Fruit fly (Drosophila melanogaster) whole organism, wandering third instar larva: Measurements from ENCODE around the gene HisRS.

ENCODE experiments used
- Abd-B ChIP-seq: fragments of >200 bp; optimal IDR thresholded peaks from 2 replicates; lab custom pipeline; 2017; ENCODE audit warnings: missing biosample characterization, missing genetic modification characterization
- CG32264 ChIP-seq: fragments of 200-800 bp; sonication (Bioruptor generic); optimal IDR thresholded peaks from 2 replicates; lab custom pipeline; 2016; ENCODE audit warnings: missing biosample characterization, missing genetic modification characterization
- CG9705 ChIP-seq: fragments of 200-800 bp; sonication (Bioruptor generic); optimal IDR thresholded peaks from 2 replicates; lab custom pipeline; 2018; ENCODE audit warnings: missing biosample characterization, mild to moderate bottlenecking, missing genetic modification characterization
- CrebA ChIP-seq: fragments of 200-800 bp; sonication (Bioruptor generic); optimal IDR thresholded peaks from 2 replicates; lab custom pipeline; 2016; ENCODE audit warnings: missing biosample characterization, mild to moderate bottlenecking, missing genetic modification characterization, borderline replicate concordance
- Dfd ChIP-seq: fragments of >200 bp; optimal IDR thresholded peaks from 2 replicates; lab custom pipeline; 2017; ENCODE audit warnings: missing biosample characterization, missing genetic modification characterization
- Dif ChIP-seq: fragments of 200-275, 200-300 bp; sonication (Bioruptor generic); optimal IDR thresholded peaks from 2 replicates; lab custom pipeline; 2018; ENCODE audit warnings: missing biosample characterization, missing genetic modification characterization; ENCODE audit not compliant: partially characterized antibody
- HLH106 ChIP-seq: fragments of 200-800 bp; optimal IDR thresholded peaks from 3 replicates; lab custom pipeline; 2019; ENCODE audit warnings: missing biosample characterization, mild to moderate bottlenecking, missing genetic modification characterization, moderate library complexity
- Hnf4 ChIP-seq: fragments of 200-800 bp; sonication (Bioruptor generic); optimal IDR thresholded peaks from 2 replicates; lab custom pipeline; 2016; ENCODE audit warnings: missing biosample characterization, mild to moderate bottlenecking, missing genetic modification characterization
- Hr83 ChIP-seq: fragments of 200-300 bp; sonication (Bioruptor generic); optimal IDR thresholded peaks from 2 replicates; lab custom pipeline; 2016; ENCODE audit warnings: missing biosample characterization, mild to moderate bottlenecking, missing genetic modification characterization, moderate library complexity; ENCODE audit not compliant: poor library complexity, severe bottlenecking
- Mio ChIP-seq: sonication (Bioruptor generic); optimal IDR thresholded peaks from 2 replicates; lab custom pipeline; 2016; ENCODE audit warnings: missing biosample characterization, missing genetic modification characterization
- Myc ChIP-seq: fragments of >200 bp; optimal IDR thresholded peaks from 2 replicates; lab custom pipeline; 2017
- N ChIP-seq: fragments of >200 bp; optimal IDR thresholded peaks from 2 replicates; lab custom pipeline; 2018; ENCODE audit warnings: missing biosample characterization, missing external identifiers, missing genetic modification characterization
- OdsH ChIP-seq: fragments of 200-800 bp; sonication (Bioruptor generic); optimal IDR thresholded peaks from 2 replicates; lab custom pipeline; 2016; ENCODE audit warnings: missing biosample characterization, mild to moderate bottlenecking, missing genetic modification characterization
- Sp1 ChIP-seq: fragments of 200-800 bp; sonication (Bioruptor generic); optimal IDR thresholded peaks from 3 replicates; lab custom pipeline; 2019; ENCODE audit warnings: missing biosample characterization, mild to moderate bottlenecking, missing genetic modification characterization, moderate library complexity
- br ChIP-seq: fragments of 200-800 bp; sonication (Bioruptor generic); optimal IDR thresholded peaks from 2 replicates; lab custom pipeline; 2016; ENCODE audit warnings: missing biosample characterization, missing genetic modification characterization
- brk ChIP-seq: fragments of 200-800 bp; sonication (Bioruptor generic); optimal IDR thresholded peaks from 2 replicates; lab custom pipeline; 2016; ENCODE audit warnings: missing biosample characterization, mild to moderate bottlenecking, missing genetic modification characterization
- dl ChIP-seq, 2 experiments: fragments of 175-275, 200-275 bp in 1 of 2; fragments of 200-275 bp in 1 of 2; sonication (Bioruptor generic); optimal IDR thresholded peaks; lab custom pipeline; 2018; ENCODE audit warnings: mild to moderate bottlenecking in 2 of 2, missing biosample characterization in 2 of 2, missing genetic modification characterization in 2 of 2, moderate library complexity in 2 of 2; ENCODE audit not compliant: partially characterized antibody in 2 of 2, insufficient read depth in 1 of 2
- dsf ChIP-seq: sonication (Bioruptor generic); optimal IDR thresholded peaks from 2 replicates; lab custom pipeline; 2016; ENCODE audit warnings: missing biosample characterization, missing genetic modification characterization, borderline replicate concordance
- ey ChIP-seq: fragments of 200-800 bp; sonication (Bioruptor generic); optimal IDR thresholded peaks from 2 replicates; lab custom pipeline; 2016; ENCODE audit warnings: missing biosample characterization, missing genetic modification characterization
- foxo ChIP-seq, 2 experiments: fragments of 200-800 bp; sonication (Bioruptor generic); optimal IDR thresholded peaks; 2 replicates in 1 of 2; 3 replicates in 1 of 2; lab custom pipeline; 2016 to 2017; ENCODE audit warnings: missing biosample characterization in 2 of 2, missing genetic modification characterization in 2 of 2
- fru ChIP-seq: fragments of 200-800 bp; sonication (Bioruptor generic); optimal IDR thresholded peaks from 3 replicates; lab custom pipeline; 2016; ENCODE audit warnings: missing biosample characterization, mild to moderate bottlenecking, missing genetic modification characterization
- h ChIP-seq: fragments of 200-800 bp; sonication (Bioruptor generic); optimal IDR thresholded peaks from 3 replicates; lab custom pipeline; 2016; ENCODE audit warnings: missing biosample characterization, mild to moderate bottlenecking, missing genetic modification characterization
- jim ChIP-seq: fragments of 175-275, 200-325 bp; sonication (Bioruptor generic); optimal IDR thresholded peaks from 2 replicates; lab custom pipeline; 2016; ENCODE audit warnings: missing biosample characterization, mild to moderate bottlenecking, missing genetic modification characterization
- pan ChIP-seq: fragments of >200 bp; optimal IDR thresholded peaks from 2 replicates; lab custom pipeline; 2017
- psq ChIP-seq: fragments of 200-800 bp; sonication (Bioruptor generic); optimal IDR thresholded peaks from 3 replicates; lab custom pipeline; 2017; ENCODE audit warnings: missing biosample characterization, mild to moderate bottlenecking, missing genetic modification characterization, moderate library complexity
- rgr ChIP-seq: fragments of 200-800 bp; sonication (Bioruptor generic); optimal IDR thresholded peaks from 3 replicates; lab custom pipeline; 2016; ENCODE audit warnings: missing biosample characterization, mild to moderate bottlenecking, missing genetic modification characterization
- tai ChIP-seq: sonication (Bioruptor generic); optimal IDR thresholded peaks from 2 replicates; lab custom pipeline; 2016; ENCODE audit warnings: missing biosample characterization, missing genetic modification characterization
- usp ChIP-seq: fragments of >200 bp; optimal IDR thresholded peaks from 2 replicates; lab custom pipeline; 2017; ENCODE audit warnings: missing biosample characterization, missing genetic modification characterization
- woc ChIP-seq: sonication (Bioruptor generic); optimal IDR thresholded peaks from 2 replicates; lab custom pipeline; 2016; ENCODE audit warnings: missing biosample characterization, mild to moderate bottlenecking, missing genetic modification characterization

HisRS gene

DNA sequence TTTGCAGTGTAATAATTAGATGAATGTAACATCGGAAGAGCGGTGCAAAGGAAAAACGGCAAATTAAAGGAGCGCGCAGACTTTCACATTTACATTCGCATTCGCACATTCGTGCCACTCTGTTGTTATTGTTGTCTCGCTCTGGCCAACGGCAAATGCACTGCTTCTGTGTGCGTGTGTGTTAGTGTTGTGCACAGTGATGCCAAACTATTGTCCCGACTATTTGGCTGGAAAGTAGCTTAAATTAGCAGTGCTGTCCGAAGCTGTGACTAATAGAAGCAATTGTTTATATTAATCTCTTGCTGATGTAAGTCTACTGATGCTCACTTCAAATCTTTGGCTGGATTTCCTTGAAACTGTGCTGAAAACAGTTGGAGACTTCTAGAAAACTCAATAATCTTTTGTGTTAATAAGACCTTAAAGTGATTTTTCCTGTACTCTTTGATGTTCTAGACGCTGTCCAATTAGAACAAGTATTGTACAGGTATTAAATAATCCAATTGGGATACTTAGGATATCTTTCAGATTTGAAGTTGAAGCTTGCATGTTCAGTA is 837 bp downstream of the HisRS start:
- TF ChIP-seq Myc (lab: Kevin White, UChicago) (peak; percentile 87), Sp1 (GFP tag; lab: Kevin White, UChicago) (no peak), woc (GFP tag; lab: Kevin White, UChicago) (peak; percentile 82), psq (GFP tag; lab: Kevin White, UChicago) (peak; percentile 53)
- TF ChIP-seq, all 38 proteins: peak for 3

DNA sequence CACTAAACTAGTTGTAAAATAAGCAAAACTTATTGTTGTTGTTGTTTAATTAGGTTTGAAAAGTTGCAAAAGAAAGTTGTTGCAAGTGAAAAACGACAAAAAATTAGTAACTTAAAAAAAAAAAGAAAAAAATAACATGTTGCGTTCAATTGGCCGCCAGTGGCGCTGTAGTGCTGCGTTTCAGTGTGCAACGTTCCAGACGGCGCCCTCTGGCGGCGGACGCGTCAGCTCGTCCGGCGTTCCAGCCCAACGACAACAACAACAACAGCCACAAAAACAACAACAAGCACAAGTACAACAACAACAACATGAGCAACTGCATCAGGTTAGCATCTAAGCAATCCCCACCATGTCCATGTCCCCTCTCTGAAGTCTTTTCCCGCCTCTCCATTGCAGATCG is 2.2 kb downstream of the HisRS start:
- TF ChIP-seq CG32264 (GFP tag; lab: Kevin White, UChicago): no peak
- TF ChIP-seq Abd-B: no peak
- no peak for TF ChIP-seq CrebA (GFP tag; lab: Kevin White, UChicago)
- no peak for TF ChIP-seq dl (GFP tag; optimal IDR thresholded peaks at IDR 0.05; lab: Kevin White, UChicago; ENCODE audit: insufficient read depth in 1 of 2, partially characterized antibody in 2 of 2)
- TF ChIP-seq Myc (lab: Kevin White, UChicago): no peak
- TF ChIP-seq foxo (GFP tag; optimal IDR thresholded peaks at IDR 0.05; lab: Kevin White, UChicago): no peak
- TF ChIP-seq dsf: no peak
- no peak for TF ChIP-seq tai (GFP tag; lab: Kevin White, UChicago)
- TF ChIP-seq Dfd (GFP tag; lab: Kevin White, UChicago): no peak
- no peak for TF ChIP-seq usp (GFP tag; lab: Kevin White, UChicago)
- no peak for TF ChIP-seq pan (lab: Kevin White, UChicago)
- TF ChIP-seq OdsH (GFP tag; lab: Kevin White, UChicago): no peak
- no peak for TF ChIP-seq rgr (GFP tag; lab: Kevin White, UChicago)
- TF ChIP-seq Hnf4 (GFP tag; lab: Kevin White, UChicago): no peak
- no peak for TF ChIP-seq fru (GFP tag; lab: Kevin White, UChicago)
- TF ChIP-seq N (GFP tag; lab: Kevin White, UChicago): no peak

DNA sequence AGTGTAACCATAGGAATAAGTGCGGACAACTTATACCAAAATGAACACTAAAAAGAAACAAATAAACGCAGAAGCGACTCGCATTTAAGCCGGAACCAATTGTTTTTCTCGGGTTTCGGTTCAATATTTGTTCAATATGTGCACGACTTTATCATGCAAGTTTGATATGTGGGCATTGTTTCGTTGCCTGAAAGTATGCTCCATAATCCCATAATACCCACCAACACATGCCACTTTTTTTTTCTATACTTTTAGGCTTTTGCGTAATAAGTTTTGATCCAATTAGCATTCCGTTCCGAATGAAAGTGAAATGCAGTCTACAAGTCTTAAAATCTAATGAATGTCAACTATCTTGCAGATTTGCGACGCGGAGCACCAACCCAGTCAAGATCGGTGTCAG is 5.1 kb downstream of the HisRS start:
- TF ChIP-seq Myc (lab: Kevin White, UChicago) (peak; percentile 66), rgr (GFP tag; lab: Kevin White, UChicago) (no peak), CG9705 (GFP tag; lab: Kevin White, UChicago) (no peak), Dif (peak; percentile 32), N (GFP tag; lab: Kevin White, UChicago) (peak; percentile 59)

DNA sequence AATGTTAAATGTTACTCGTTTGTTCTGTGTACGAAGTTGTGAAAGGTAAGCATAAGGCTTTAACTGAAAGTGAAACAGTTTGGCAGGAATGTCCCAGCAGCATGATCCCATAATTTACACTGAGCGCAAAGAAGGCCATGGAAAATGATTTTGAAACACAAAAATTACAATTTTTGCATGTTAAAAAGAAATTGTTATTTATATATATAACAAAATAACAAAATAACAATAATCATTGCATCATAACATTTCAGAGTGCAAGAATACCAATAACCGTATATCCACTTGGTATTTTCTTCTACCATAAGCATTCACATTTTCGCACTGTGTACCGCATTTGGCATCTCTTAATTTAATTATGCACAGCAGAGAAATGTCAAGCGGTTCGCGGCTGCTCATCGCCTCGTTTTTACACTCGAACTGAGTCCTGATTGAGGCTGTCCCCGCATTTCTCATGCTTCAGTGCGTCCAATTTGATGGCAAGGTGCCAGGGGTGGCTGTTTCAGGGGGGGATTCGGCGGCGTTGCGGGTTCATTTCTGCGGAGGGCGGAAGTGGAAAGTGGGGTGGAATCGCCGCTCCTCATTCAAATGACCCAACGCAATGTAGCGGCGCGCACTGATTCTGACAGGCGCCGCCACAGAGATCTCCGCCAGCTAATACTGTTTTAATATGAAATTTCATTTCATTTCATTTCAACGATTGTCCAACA is 7.3 kb downstream of the HisRS start, which contains the start of gene CG6481:
Gene CG6481, minus strand, starts transcription at position 51 of the 710 bp plus-strand sequence.
- TF ChIP-seq jim (GFP tag; lab: Kevin White, UChicago) (no peak), ey (peak; percentile 33), h (GFP tag; lab: Kevin White, UChicago) (no peak), dl (GFP tag; optimal IDR thresholded peaks at IDR 0.05; lab: Kevin White, UChicago; ENCODE audit: insufficient read depth in 1 of 2, partially characterized antibody in 2 of 2) (no peak), foxo (GFP tag; optimal IDR thresholded peaks at IDR 0.05; lab: Kevin White, UChicago) (peak in 1 of 2 experiments; percentile 2), brk (GFP tag; lab: Kevin White, UChicago) (no peak)

DNA sequence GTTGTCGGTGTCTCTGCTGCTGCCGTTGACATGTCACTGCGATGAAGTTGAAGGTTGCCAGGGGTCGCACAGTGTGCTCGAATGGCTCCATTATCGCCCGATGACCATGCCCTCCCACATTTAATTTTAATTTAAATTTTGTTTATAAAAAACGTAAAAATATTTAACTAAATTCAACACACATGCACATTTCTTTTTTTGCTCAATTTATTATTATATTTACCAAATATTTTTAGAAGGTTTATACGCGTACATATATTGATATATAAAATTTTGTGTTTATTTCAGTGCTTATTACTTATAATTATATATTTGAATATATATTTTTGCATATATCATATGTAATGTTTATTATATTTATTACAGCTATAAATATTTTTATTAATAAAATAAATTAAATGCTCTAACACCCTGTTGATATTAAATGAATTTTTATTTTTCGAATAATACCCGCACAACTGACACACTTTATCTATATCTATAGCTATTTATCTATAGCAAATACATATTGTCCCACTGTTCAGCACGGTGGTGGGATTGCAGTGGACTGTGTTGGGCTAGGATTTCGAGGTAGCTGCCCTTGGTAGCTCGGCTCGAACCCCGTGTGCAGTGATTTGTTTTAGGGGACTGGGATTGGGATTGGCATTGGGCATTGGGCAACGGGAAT is 8.1 kb downstream of the HisRS start:
- TF ChIP-seq CG32264 (GFP tag; lab: Kevin White, UChicago) (no peak), rgr (GFP tag; lab: Kevin White, UChicago) (no peak), CG9705 (GFP tag; lab: Kevin White, UChicago) (no peak), Myc (lab: Kevin White, UChicago) (no peak), HLH106 (tag; lab: Kevin White, UChicago) (no peak), ey (no peak), Hr83 (GFP tag; lab: Kevin White, UChicago) (no peak), Abd-B (no peak), Mio (GFP tag; lab: Kevin White, UChicago) (no peak), br (GFP tag; lab: Kevin White, UChicago) (no peak), h (GFP tag; lab: Kevin White, UChicago) (no peak), jim (GFP tag; lab: Kevin White, UChicago) (no peak), dl (GFP tag; optimal IDR thresholded peaks at IDR 0.05; lab: Kevin White, UChicago; ENCODE audit: insufficient read depth in 1 of 2, partially characterized antibody in 2 of 2) (no peak), CrebA (GFP tag; lab: Kevin White, UChicago) (no peak), Dif (no peak), N (GFP tag; lab: Kevin White, UChicago) (no peak), OdsH (GFP tag; lab: Kevin White, UChicago) (no peak), foxo (GFP tag; optimal IDR thresholded peaks at IDR 0.05; lab: Kevin White, UChicago) (no peak)
- TF ChIP-seq, all 38 proteins: peak for 0
